Worm (Caenorhabditis elegans) whole organism, L2 larva: ENCODE results near the gene arx-3.

Experiments
- C34F6.9 ChIP-seq: fragments of 150-350 bp; optimal IDR thresholded peaks from 2 replicates; lab custom pipeline; 2014; ENCODE audit warnings: missing biosample characterization, missing genetic modification characterization
- R02D3.7 ChIP-seq: fragments of 150-350 bp; optimal IDR thresholded peaks from 2 replicates; lab custom pipeline; 2014; ENCODE audit warnings: missing biosample characterization, missing genetic modification characterization
- ZK546.5 ChIP-seq: sonication (generic microtip); optimal IDR thresholded peaks from 2 replicates; lab custom pipeline; 2017; ENCODE audit warnings: missing biosample characterization, missing genetic modification characterization
- aly-2 ChIP-seq: fragments of 150-350 bp; optimal IDR thresholded peaks from 2 replicates; lab custom pipeline; 2014; ENCODE audit warnings: missing biosample characterization, missing genetic modification characterization
- ama-1 ChIP-seq: fragments of 150-350 bp; optimal IDR thresholded peaks from 2 replicates; lab custom pipeline; 2018; ENCODE audit warnings: inconsistent platforms
- blmp-1 ChIP-seq: sonication (generic microtip); optimal IDR thresholded peaks from 2 replicates; lab custom pipeline; 2017; ENCODE audit warnings: missing genetic modification characterization, mild to moderate bottlenecking, missing compliant biosample characterization, antibody characterized with exemption, moderate library complexity; ENCODE audit not compliant: insufficient read depth
- ceh-16 ChIP-seq: fragments of 150-350 bp; optimal IDR thresholded peaks from 2 replicates; lab custom pipeline; 2014; ENCODE audit warnings: missing biosample characterization, missing genetic modification characterization
- ceh-82 ChIP-seq: fragments of 150-350 bp; optimal IDR thresholded peaks from 2 replicates; lab custom pipeline; 2014; ENCODE audit warnings: missing biosample characterization, missing genetic modification characterization
- crh-2 ChIP-seq: sonication (generic microtip); optimal IDR thresholded peaks from 2 replicates; lab custom pipeline; 2017; ENCODE audit warnings: missing biosample characterization, missing genetic modification characterization
- dmd-4 ChIP-seq: sonication (generic microtip); optimal IDR thresholded peaks from 2 replicates; lab custom pipeline; 2017; ENCODE audit warnings: missing biosample characterization, missing genetic modification characterization
- egl-27 ChIP-seq: sonication (generic microtip); optimal IDR thresholded peaks from 3 replicates; lab custom pipeline; 2017; ENCODE audit warnings: missing biosample characterization, missing genetic modification reagents, missing genetic modification characterization
- elt-1 ChIP-seq: fragments of 150-350 bp; optimal IDR thresholded peaks from 2 replicates; lab custom pipeline; 2014; ENCODE audit warnings: missing biosample characterization, missing genetic modification characterization
- elt-3 ChIP-seq: sonication (generic microtip); optimal IDR thresholded peaks from 2 replicates; lab custom pipeline; 2017; ENCODE audit warnings: missing biosample characterization, missing genetic modification characterization
- fos-1 ChIP-seq: fragments of 150-350 bp; optimal IDR thresholded peaks from 2 replicates; lab custom pipeline; 2014; ENCODE audit warnings: missing biosample characterization, missing genetic modification characterization
- gmeb-1 ChIP-seq: fragments of 150-350 bp; optimal IDR thresholded peaks from 2 replicates; lab custom pipeline; 2014; ENCODE audit warnings: missing biosample characterization, missing genetic modification characterization
- lin-13 ChIP-seq: fragments of 150-350 bp; optimal IDR thresholded peaks from 2 replicates; lab custom pipeline; 2014; ENCODE audit warnings: missing biosample characterization, missing genetic modification reagents, missing genetic modification characterization
- lsy-2 ChIP-seq, 2 experiments: fragments of 150-350 bp in 1 of 2; sonication (generic microtip) in 1 of 2; optimal IDR thresholded peaks; 2 replicates each; lab custom pipeline; 2014 to 2017; ENCODE audit warnings: missing biosample characterization in 2 of 2, missing genetic modification characterization in 2 of 2
- mab-5 ChIP-seq: fragments of 150-350 bp; optimal IDR thresholded peaks from 2 replicates; lab custom pipeline; 2014; ENCODE audit warnings: missing biosample characterization, missing genetic modification characterization
- mbf-1 ChIP-seq: sonication (generic microtip); optimal IDR thresholded peaks from 2 replicates; lab custom pipeline; 2017; ENCODE audit warnings: missing biosample characterization, missing genetic modification characterization
- nhr-10 ChIP-seq: sonication (generic microtip); optimal IDR thresholded peaks from 2 replicates; lab custom pipeline; 2017; ENCODE audit warnings: missing biosample characterization, missing genetic modification characterization
- nhr-11 ChIP-seq: fragments of 150-350 bp; optimal IDR thresholded peaks from 2 replicates; lab custom pipeline; 2014; ENCODE audit warnings: missing biosample characterization, missing genetic modification characterization
- nhr-12 ChIP-seq: fragments of 150-350 bp; optimal IDR thresholded peaks from 2 replicates; lab custom pipeline; 2014; ENCODE audit warnings: missing biosample characterization, missing genetic modification characterization
- nhr-129 ChIP-seq: fragments of 150-350 bp; optimal IDR thresholded peaks from 2 replicates; lab custom pipeline; 2014; ENCODE audit warnings: missing biosample characterization, missing genetic modification characterization
- nhr-21 ChIP-seq: fragments of 150-350 bp; optimal IDR thresholded peaks from 2 replicates; lab custom pipeline; 2014; ENCODE audit warnings: missing biosample characterization, missing genetic modification characterization
- nhr-23 ChIP-seq: fragments of 150-350 bp; optimal IDR thresholded peaks from 2 replicates; lab custom pipeline; 2014; ENCODE audit warnings: missing biosample characterization, missing genetic modification reagents, missing genetic modification characterization
- nhr-237 ChIP-seq: fragments of 150-350 bp; optimal IDR thresholded peaks from 2 replicates; lab custom pipeline; 2014; ENCODE audit warnings: missing biosample characterization, missing genetic modification characterization
- nhr-25 ChIP-seq: fragments of 150-350 bp; sonication (generic microtip); optimal IDR thresholded peaks from 3 replicates; lab custom pipeline; 2014; ENCODE audit warnings: missing biosample characterization, missing genetic modification characterization
- nhr-77 ChIP-seq: fragments of 150-350 bp; optimal IDR thresholded peaks from 2 replicates; lab custom pipeline; 2014; ENCODE audit warnings: missing biosample characterization, missing genetic modification characterization
- peb-1 ChIP-seq: fragments of 150-350 bp; optimal IDR thresholded peaks from 2 replicates; lab custom pipeline; 2014; ENCODE audit warnings: missing biosample characterization, missing genetic modification characterization
- sem-4 ChIP-seq: fragments of 150-350 bp; optimal IDR thresholded peaks from 2 replicates; lab custom pipeline; 2014; ENCODE audit warnings: missing biosample characterization, missing genetic modification reagents, missing genetic modification characterization
- skn-1 ChIP-seq: sonication (generic microtip); optimal IDR thresholded peaks from 2 replicates; lab custom pipeline; 2017; ENCODE audit warnings: missing biosample characterization, missing genetic modification characterization
- sma-3 ChIP-seq: sonication (generic microtip); optimal IDR thresholded peaks from 2 replicates; lab custom pipeline; 2016; ENCODE audit warnings: missing genetic modification reagents, missing genetic modification characterization, missing compliant biosample characterization
- sma-9 ChIP-seq, 2 experiments: fragments of 150-350 bp in 1 of 2; sonication (generic microtip) in 1 of 2; optimal IDR thresholded peaks; 2 replicates each; lab custom pipeline; 2014 to 2016; ENCODE audit warnings: missing genetic modification characterization in 2 of 2, mild to moderate bottlenecking in 1 of 2, missing biosample characterization in 1 of 2, missing compliant biosample characterization in 1 of 2, missing genetic modification reagents in 1 of 2, moderate library complexity in 1 of 2
- snpc-4 ChIP-seq: fragments of 150-350 bp; optimal IDR thresholded peaks from 2 replicates; lab custom pipeline; 2014; ENCODE audit warnings: missing biosample characterization, missing genetic modification characterization
- unc-55 ChIP-seq: fragments of 150-350 bp; sonication (generic microtip); optimal IDR thresholded peaks from 3 replicates; lab custom pipeline; 2014; ENCODE audit warnings: missing biosample characterization, missing genetic modification reagents, missing genetic modification characterization
- unc-62 ChIP-seq: fragments of 150-350 bp; optimal IDR thresholded peaks from 2 replicates; lab custom pipeline; 2014; ENCODE audit warnings: missing biosample characterization, missing genetic modification reagents, missing genetic modification characterization
- zag-1 ChIP-seq: fragments of 150-350 bp; optimal IDR thresholded peaks from 2 replicates; lab custom pipeline; 2014; ENCODE audit warnings: missing biosample characterization, missing genetic modification characterization
- ztf-11 ChIP-seq: sonication (generic microtip); optimal IDR thresholded peaks from 2 replicates; lab custom pipeline; 2017; ENCODE audit warnings: missing biosample characterization, missing genetic modification characterization
- ztf-4 ChIP-seq: fragments of 150-350 bp; optimal IDR thresholded peaks from 2 replicates; lab custom pipeline; 2014; ENCODE audit warnings: missing biosample characterization, missing genetic modification characterization

arx-3 gene

DNA sequence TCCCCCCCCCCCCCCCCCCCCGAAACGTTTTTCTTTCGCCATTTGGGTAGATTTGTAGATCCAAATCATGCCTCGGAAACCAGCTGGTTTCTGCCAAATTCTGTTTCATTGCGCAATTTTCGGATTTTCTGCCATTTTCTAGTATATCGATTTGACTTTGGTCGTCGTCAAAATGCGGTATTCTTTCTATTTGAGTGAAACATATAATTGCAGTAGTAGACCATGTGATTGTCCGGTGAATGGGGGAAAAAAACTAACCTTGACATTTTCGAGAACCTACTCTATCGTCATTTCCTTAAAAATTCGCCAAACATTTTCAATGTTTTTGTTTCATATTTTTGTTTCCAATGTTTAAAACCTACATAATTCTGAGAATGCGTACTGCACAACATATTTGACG, 42.6 kb downstream of the arx-3 start:
- TF ChIP-seq aly-2 (tag; lab: Kevin White, UChicago) (no peak), ceh-82 (tag; lab: Kevin White, UChicago) (no peak), lin-13 (GFP tag; lab: Kevin White, UChicago) (no peak), lsy-2 (tag; optimal IDR thresholded peaks at IDR 0.05; lab: Kevin White, UChicago) (no peak), nhr-10 (tag; lab: Kevin White, UChicago) (no peak), ZK546.5 (tag; lab: Kevin White, UChicago) (no peak), fos-1 (tag; lab: Kevin White, UChicago) (no peak), crh-2 (tag; lab: Kevin White, UChicago) (no peak), nhr-77 (no peak), elt-1 (tag; lab: Kevin White, UChicago) (no peak), skn-1 (tag; lab: Kevin White, UChicago) (no peak), mab-5 (tag; lab: Kevin White, UChicago) (no peak), sma-3 (peak; percentile 34), sma-9 (GFP tag; optimal IDR thresholded peaks at IDR 0.05; lab: Kevin White, UChicago) (peak; percentile 15), sma-9 (tag; optimal IDR thresholded peaks at IDR 0.05; lab: Kevin White, UChicago) (no peak), nhr-25 (peak; percentile 77), blmp-1 (peak; percentile 17), zag-1 (no peak), nhr-237 (no peak), snpc-4 (tag; lab: Kevin White, UChicago) (no peak), unc-62 (no peak), mbf-1 (no peak), nhr-129 (tag; lab: Kevin White, UChicago) (peak; percentile 46)

DNA sequence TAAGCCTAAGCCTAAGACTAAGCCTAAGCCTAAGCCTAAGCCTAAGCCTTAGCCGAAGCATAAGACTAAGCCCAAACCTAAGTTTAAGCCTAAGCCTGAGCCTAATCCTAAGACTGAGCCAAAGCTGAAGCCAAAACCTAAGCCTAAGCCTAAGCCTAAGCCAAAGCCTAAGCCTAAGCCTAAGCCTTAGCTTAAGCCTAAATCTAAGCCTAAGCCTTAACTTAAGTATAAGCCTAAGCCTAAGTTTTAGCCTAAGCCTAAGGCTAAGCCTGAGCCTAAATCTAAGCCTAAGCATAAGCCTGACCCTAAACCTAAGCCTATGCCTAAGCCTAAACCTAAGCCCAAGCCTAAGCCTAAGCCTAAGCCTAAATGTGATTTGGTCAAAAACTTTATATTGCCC, 43.1 kb downstream of the arx-3 start:
- no peak for TF ChIP-seq R02D3.7 (tag; lab: Kevin White, UChicago)
- TF ChIP-seq peb-1 (tag; lab: Kevin White, UChicago): no peak
- no peak for TF ChIP-seq nhr-129 (tag; lab: Kevin White, UChicago)
- no peak for TF ChIP-seq C34F6.9 (tag; lab: Kevin White, UChicago)
- TF ChIP-seq ama-1: no peak
- no peak for TF ChIP-seq ceh-16 (tag; lab: Kevin White, UChicago)
- TF ChIP-seq ceh-82 (tag; lab: Kevin White, UChicago): no peak
- TF ChIP-seq nhr-11 (tag; lab: Kevin White, UChicago): no peak
- no peak for TF ChIP-seq blmp-1
- no peak for TF ChIP-seq ztf-11 (tag; lab: Kevin White, UChicago)
- no peak for TF ChIP-seq nhr-12 (tag; lab: Kevin White, UChicago)
- no peak for TF ChIP-seq ZK546.5 (tag; lab: Kevin White, UChicago)
- no peak for TF ChIP-seq elt-1 (tag; lab: Kevin White, UChicago)
- TF ChIP-seq nhr-23 (tag; lab: Kevin White, UChicago): no peak
- no peak for TF ChIP-seq dmd-4 (tag; lab: Kevin White, UChicago)
- TF ChIP-seq, all 48 proteins: peak for 0

DNA sequence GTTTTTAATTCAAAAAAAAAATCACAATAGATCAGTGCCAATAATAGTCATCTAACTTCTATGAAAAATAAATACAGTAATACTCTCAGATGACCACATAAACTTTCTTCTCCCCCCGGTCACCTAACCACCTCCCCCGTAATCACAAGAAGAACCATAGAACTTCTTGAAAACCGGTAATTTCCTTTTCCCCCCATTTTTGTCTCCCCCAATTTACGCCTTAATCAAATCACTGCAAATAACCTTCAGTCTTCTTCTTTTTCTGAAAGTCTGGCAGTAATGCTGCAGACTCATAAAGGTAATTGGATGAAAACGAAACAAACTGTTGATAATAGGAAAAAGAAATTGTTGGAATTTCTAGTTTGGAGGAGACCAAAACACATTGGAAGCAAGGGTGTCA, 43.8 kb downstream of the arx-3 start:
- TF ChIP-seq snpc-4 (tag; lab: Kevin White, UChicago) (no peak), gmeb-1 (tag; lab: Kevin White, UChicago) (no peak), unc-55 (GFP tag; lab: Kevin White, UChicago) (no peak), ZK546.5 (tag; lab: Kevin White, UChicago) (no peak), egl-27 (tag; lab: Kevin White, UChicago) (no peak), lin-13 (GFP tag; lab: Kevin White, UChicago) (no peak), nhr-25 (peak; percentile 72), ztf-4 (no peak), elt-3 (tag; lab: Kevin White, UChicago) (no peak), nhr-129 (tag; lab: Kevin White, UChicago) (no peak), sem-4 (tag; lab: Kevin White, UChicago) (peak; percentile 52), dmd-4 (tag; lab: Kevin White, UChicago) (no peak)

DNA sequence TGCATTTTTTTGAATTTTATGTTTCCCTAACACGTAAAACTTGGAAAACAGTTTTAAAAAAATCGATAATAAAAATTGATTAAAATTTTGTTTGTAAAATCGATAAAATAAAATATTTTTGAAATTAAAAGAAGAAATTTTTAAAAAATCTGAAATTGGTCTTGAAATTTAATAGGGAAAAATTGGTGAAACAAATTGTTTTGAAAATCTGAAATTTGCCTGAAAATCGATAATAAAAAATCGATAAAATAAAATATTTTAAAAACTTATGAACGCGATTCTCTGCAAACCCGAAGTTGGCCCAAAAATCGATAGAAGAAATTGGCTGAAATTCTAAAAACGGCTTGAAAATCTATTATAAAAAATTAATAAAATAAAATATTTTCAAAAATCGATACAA, 44.5 kb downstream of the arx-3 start:
- TF ChIP-seq gmeb-1 (tag; lab: Kevin White, UChicago): no peak
- no peak for TF ChIP-seq nhr-21
